Worm (Caenorhabditis elegans) whole organism, early embryonic: Measurements from ENCODE around the gene Y49F6A.12.

ENCODE experiments used
- F13C5.2 ChIP-seq: sonication (generic microtip); optimal IDR thresholded peaks from 2 replicates; lab custom pipeline; 2017; ENCODE audit warnings: mild to moderate bottlenecking, missing genetic modification characterization, inconsistent platforms, missing compliant biosample characterization
- ama-1 ChIP-seq: fragments of 150-350 bp; optimal IDR thresholded peaks from 2 replicates; lab custom pipeline; 2014
- ets-7 ChIP-seq: sonication (generic microtip); optimal IDR thresholded peaks from 2 replicates; lab custom pipeline; 2016; ENCODE audit warnings: missing genotype, missing genetic modification characterization, missing compliant biosample characterization
- flt-1 ChIP-seq: fragments of 200-800 bp; sonication (Bioruptor generic); IDR thresholded peaks from 2 replicates; pipeline ENCODE4 v1.3.6; 2022; ENCODE audit warnings: missing genetic modification characterization, missing compliant biosample characterization
- hmg-4 ChIP-seq: fragments of 200-800 bp; sonication (Bioruptor generic); optimal IDR thresholded peaks from 2 replicates; lab custom pipeline; 2018; ENCODE audit warnings: mild to moderate bottlenecking, missing genetic modification characterization, missing compliant biosample characterization
- hnd-1 ChIP-seq: sonication (generic microtip); optimal IDR thresholded peaks from 2 replicates; lab custom pipeline; 2016; ENCODE audit warnings: missing genetic modification characterization, missing compliant biosample characterization
- pes-1 ChIP-seq: fragments of 200-800 bp; sonication (Bioruptor generic); IDR thresholded peaks from 2 replicates; pipeline ENCODE4 v1.3.6; 2022; ENCODE audit warnings: missing genetic modification reagents, missing genetic modification characterization, missing compliant biosample characterization
- sea-1 ChIP-seq: fragments of 200-800 bp; sonication (Bioruptor generic); conservative IDR thresholded peaks from 2 replicates; pipeline ENCODE4 v1.3.6; 2022; ENCODE audit warnings: missing genetic modification characterization, missing compliant biosample characterization
- tbx-11 ChIP-seq: fragments of 200-800 bp; sonication (Bioruptor generic); IDR thresholded peaks from 2 replicates; pipeline ENCODE4 v1.3.6; 2022; ENCODE audit warnings: missing genetic modification characterization, missing compliant biosample characterization
- tbx-37 ChIP-seq: fragments of 200-800 bp; sonication (Bioruptor generic); conservative IDR thresholded peaks from 2 replicates; pipeline ENCODE4 v1.3.6; 2022; ENCODE audit warnings: missing genetic modification reagents, missing genetic modification characterization, missing compliant biosample characterization
- tra-4 ChIP-seq: sonication (generic microtip); optimal IDR thresholded peaks from 2 replicates; lab custom pipeline; 2017; ENCODE audit warnings: missing genetic modification characterization, missing compliant biosample characterization

ce11 chrII:3570927-3571538, 24.4 kb upstream of the Y49F6A.12 start, which contains the start of the genes clec-128 and clec-129:
- TF ChIP-seq ama-1 (lab: Kevin White, UChicago), result no peak
- TF ChIP-seq tbx-11 (GFP tag; lab: Robert Waterston, UW), result no peak
- no peak for TF ChIP-seq flt-1 (GFP tag; lab: Robert Waterston, UW)
- TF ChIP-seq tra-4 (tag; lab: Kevin White, UChicago), result no peak
- no peak for TF ChIP-seq F13C5.2
- no peak for TF ChIP-seq hmg-4 (GFP tag; lab: Kevin White, UChicago)
- no peak for TF ChIP-seq tbx-37 (GFP tag; lab: Robert Waterston, UW)
- TF ChIP-seq ets-7, result no peak
- TF ChIP-seq sea-1 (GFP tag; lab: Robert Waterston, UW), result no peak
- no peak for TF ChIP-seq pes-1 (GFP tag; lab: Robert Waterston, UW)
- TF ChIP-seq hnd-1, result no peak
